Worm (Caenorhabditis elegans): ENCODE data around the gene fbxa-174.

DNA sequence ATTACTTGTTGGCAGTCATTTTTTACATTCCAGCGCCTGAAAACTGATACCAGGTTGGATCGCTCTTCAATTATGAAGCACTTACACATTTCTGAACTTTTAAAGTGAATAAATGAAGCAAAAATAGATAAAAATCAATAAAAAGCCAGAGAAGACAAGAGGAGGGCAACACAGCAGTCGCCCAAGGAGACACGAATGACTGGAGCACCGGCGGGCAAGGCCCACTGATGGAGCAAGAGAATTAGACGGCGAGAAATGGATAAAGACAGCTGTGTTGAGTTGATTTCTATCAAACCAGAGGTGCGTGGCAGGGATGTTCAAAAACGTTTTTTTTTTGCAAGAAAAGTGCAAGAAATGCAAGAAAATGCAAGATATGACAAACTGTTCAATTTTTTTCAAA, 19.0 kb downstream of the fbxa-174 start:
- no peak for TF ChIP-seq fkh-4 (tag; optimal IDR thresholded peaks at IDR 0.05; ENCODE audit: borderline replicate concordance)
- TF ChIP-seq swsn-7 (tag; optimal IDR thresholded peaks at IDR 0.05) = no peak
- TF ChIP-seq unc-62 (GFP tag; optimal IDR thresholded peaks at IDR 0.05) = no peak
- TF ChIP-seq nhr-12 (tag; optimal IDR thresholded peaks at IDR 0.05) = no peak
- TF ChIP-seq ces-1 (GFP tag; optimal IDR thresholded peaks at IDR 0.05) = no peak
- no peak for TF ChIP-seq tbx-2 (tag; optimal IDR thresholded peaks at IDR 0.05)
- no peak for TF ChIP-seq snpc-4 (tag; optimal IDR thresholded peaks at IDR 0.05)
- no peak for TF ChIP-seq nhr-85 (tag)
- no peak for TF ChIP-seq nhr-76 (tag; optimal IDR thresholded peaks at IDR 0.05)
